Worm (Caenorhabditis elegans) whole organism, L1 larva: ENCODE measurements around the gene B0563.6.

Source experiments
- ama-1 ChIP-seq: fragments of 150-350 bp; optimal IDR thresholded peaks from 2 replicates; lab custom pipeline; 2014
- blmp-1 ChIP-seq: fragments of 150-350 bp; optimal IDR thresholded peaks from 2 replicates; lab custom pipeline; 2014; ENCODE audit warnings: missing biosample characterization, missing genetic modification characterization
- ces-1 ChIP-seq: fragments of 150-350 bp; optimal IDR thresholded peaks from 2 replicates; lab custom pipeline; 2014; ENCODE audit warnings: missing biosample characterization, missing genetic modification reagents, missing genetic modification characterization
- efl-1 ChIP-seq, 4 experiments: fragments of 150-350 bp; optimal IDR thresholded peaks in 3 of 4; peaks in 1 of 4; 1 replicate in 1 of 4; 2 replicates in 3 of 4; lab custom pipeline; 2014; ENCODE audit warnings: missing biosample characterization in 2 of 4, missing genetic modification characterization in 2 of 4, missing genetic modification reagents in 2 of 4
- egl-27 ChIP-seq, 2 experiments: fragments of 150-350 bp in 1 of 2; sonication (generic microtip); optimal IDR thresholded peaks; 3 replicates each; lab custom pipeline; 2017 to 2018; ENCODE audit warnings: missing biosample characterization in 2 of 2, missing genetic modification characterization in 2 of 2, missing genetic modification reagents in 2 of 2
- fos-1 ChIP-seq: fragments of 150-350 bp; optimal IDR thresholded peaks from 2 replicates; lab custom pipeline; 2014; ENCODE audit warnings: missing biosample characterization, missing genetic modification characterization
- lsy-2 ChIP-seq, 2 experiments: fragments of 150-350 bp; optimal IDR thresholded peaks; 2 replicates each; lab custom pipeline; 2014; ENCODE audit warnings: missing biosample characterization in 2 of 2, missing genetic modification characterization in 2 of 2
- nhr-11 ChIP-seq: fragments of 150-350 bp; optimal IDR thresholded peaks from 2 replicates; lab custom pipeline; 2014; ENCODE audit warnings: missing biosample characterization, missing genetic modification characterization
- nhr-28 ChIP-seq: fragments of 150-350 bp; optimal IDR thresholded peaks from 2 replicates; lab custom pipeline; 2014; ENCODE audit warnings: missing biosample characterization, missing genetic modification characterization
- pqm-1 ChIP-seq: sonication (generic microtip); optimal IDR thresholded peaks from 3 replicates; lab custom pipeline; 2017; ENCODE audit warnings: missing biosample characterization, missing genetic modification characterization
- snpc-4 ChIP-seq: fragments of 150-350 bp; optimal IDR thresholded peaks from 2 replicates; lab custom pipeline; 2014; ENCODE audit warnings: missing biosample characterization, missing genetic modification characterization
- tlp-1 ChIP-seq: fragments of 150-350 bp; optimal IDR thresholded peaks from 2 replicates; lab custom pipeline; 2014; ENCODE audit warnings: missing biosample characterization, missing genetic modification characterization
- unc-62 ChIP-seq: fragments of 150-350 bp; optimal IDR thresholded peaks from 2 replicates; lab custom pipeline; 2014; ENCODE audit warnings: missing biosample characterization, missing genetic modification reagents, missing genetic modification characterization
- ztf-4 ChIP-seq: fragments of 150-350 bp; optimal IDR thresholded peaks from 2 replicates; lab custom pipeline; 2014; ENCODE audit warnings: missing biosample characterization, missing genetic modification characterization

DNA sequence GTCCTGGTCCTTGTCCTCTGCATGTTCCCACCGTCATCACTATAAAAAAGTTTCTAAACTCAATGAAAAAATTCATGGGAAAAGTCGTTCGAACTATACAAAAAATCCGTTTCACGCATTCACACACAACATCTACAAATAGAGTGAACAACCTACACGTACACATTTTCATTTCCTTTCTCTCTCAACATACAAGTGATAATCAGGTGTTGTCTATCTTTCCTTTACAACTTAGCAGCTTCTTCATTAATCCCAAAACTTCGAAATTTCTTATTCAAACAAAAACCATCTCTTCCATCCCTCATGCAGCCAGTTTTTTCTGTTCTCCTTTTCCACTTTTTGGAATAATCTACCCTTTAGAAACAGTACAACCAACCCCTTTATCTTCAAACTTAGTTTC is 29.6 kb upstream of the B0563.6 start:
- TF ChIP-seq egl-27 (tag; optimal IDR thresholded peaks at IDR 0.05; lab: Kevin White, UChicago) = no peak
- no peak for TF ChIP-seq efl-1 (optimal IDR thresholded peaks at IDR 0.05; lab: Kevin White, UChicago)
- TF ChIP-seq efl-1 (GFP tag; optimal IDR thresholded peaks at IDR 0.05 in 1 of 2; lab: Kevin White, UChicago) = no peak
- TF ChIP-seq ama-1 = no peak
- no peak for TF ChIP-seq unc-62
- TF ChIP-seq ztf-4 (tag; lab: Kevin White, UChicago) = no peak
- TF ChIP-seq tlp-1 (tag; lab: Kevin White, UChicago) = no peak
- no peak for TF ChIP-seq nhr-11
- TF ChIP-seq lsy-2 (tag; optimal IDR thresholded peaks at IDR 0.05; lab: Kevin White, UChicago) = no peak
- TF ChIP-seq snpc-4 (tag; lab: Kevin White, UChicago) = no peak
- TF ChIP-seq ces-1 = no peak
- TF ChIP-seq pqm-1 (tag; lab: Kevin White, UChicago) = no peak
- TF ChIP-seq blmp-1 (tag; lab: Kevin White, UChicago) = no peak
- TF ChIP-seq fos-1 (tag; lab: Kevin White, UChicago) = no peak
- no peak for TF ChIP-seq nhr-28 (tag; lab: Kevin White, UChicago)
